Worm (Caenorhabditis elegans): Measurements from ENCODE around the gene mon-2.

DNA sequence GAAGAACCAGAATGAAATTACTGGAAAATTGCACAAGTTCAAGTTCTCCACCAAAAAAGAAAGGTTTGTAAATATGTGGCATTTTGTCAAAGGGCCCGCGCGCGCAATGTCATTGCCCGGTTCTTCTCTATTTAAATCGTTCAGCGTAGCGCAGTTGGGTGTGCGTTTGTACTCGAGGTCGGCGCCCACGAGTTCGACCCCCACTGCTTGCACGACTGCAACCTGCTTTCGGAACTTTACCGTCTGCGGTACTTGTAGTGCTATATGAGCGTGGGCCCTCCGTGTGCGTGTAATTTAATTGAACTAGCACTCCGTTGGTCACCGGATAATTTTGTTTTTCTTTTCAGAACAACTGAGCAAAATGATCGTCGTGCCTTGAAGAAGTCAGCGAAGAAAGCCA is 10.1 kb upstream of the mon-2 start:
- TF ChIP-seq zag-1 (tag; optimal IDR thresholded peaks at IDR 0.05), result no peak
- peak; percentile 38 for TF ChIP-seq nhr-76 (tag; optimal IDR thresholded peaks at IDR 0.05)
- no peak for TF ChIP-seq ama-1 (optimal IDR thresholded peaks at IDR 0.05)
- peak; percentile 60 for TF ChIP-seq lin-13 (GFP tag; optimal IDR thresholded peaks at IDR 0.05)
- peak; percentile 78 for TF ChIP-seq nhr-20 (tag; optimal IDR thresholded peaks at IDR 0.05)
- no peak for TF ChIP-seq ztf-11 (tag; optimal IDR thresholded peaks at IDR 0.05)
- no peak for TF ChIP-seq pqm-1 (tag; optimal IDR thresholded peaks at IDR 0.05)
- no peak for TF ChIP-seq ceh-88 (GFP tag; IDR thresholded peaks at IDR 0.05)
- 0 out of 2 replicates have a peak, but pooled peaks have one; percentile 32 for TF ChIP-seq unc-98 (GFP tag; IDR thresholded peaks at IDR 0.05)
- peak; percentile 62 for TF ChIP-seq ztf-4 (tag; optimal IDR thresholded peaks at IDR 0.05)
- peak; percentile 36 to 68 (median 57) for TF ChIP-seq ceh-82 (tag; optimal IDR thresholded peaks at IDR 0.05)
- TF ChIP-seq mdl-1 (tag; optimal IDR thresholded peaks at IDR 0.05), result peak in 1 of 2 experiments; percentile 65
